Fruit fly (Drosophila melanogaster): ENCODE data around the gene CG15771.

- TF ChIP-seq CG8478 (optimal IDR thresholded peaks at IDR 0.05) (no peak), psq (optimal IDR thresholded peaks at IDR 0.05) (no peak)
Measured at dm6 chrX:5744992-5745732, 10.2 kb upstream of the CG15771 start.

All from whole organism.